Worm (Caenorhabditis elegans): Measurements from ENCODE around the gene C54F6.3.

DNA sequence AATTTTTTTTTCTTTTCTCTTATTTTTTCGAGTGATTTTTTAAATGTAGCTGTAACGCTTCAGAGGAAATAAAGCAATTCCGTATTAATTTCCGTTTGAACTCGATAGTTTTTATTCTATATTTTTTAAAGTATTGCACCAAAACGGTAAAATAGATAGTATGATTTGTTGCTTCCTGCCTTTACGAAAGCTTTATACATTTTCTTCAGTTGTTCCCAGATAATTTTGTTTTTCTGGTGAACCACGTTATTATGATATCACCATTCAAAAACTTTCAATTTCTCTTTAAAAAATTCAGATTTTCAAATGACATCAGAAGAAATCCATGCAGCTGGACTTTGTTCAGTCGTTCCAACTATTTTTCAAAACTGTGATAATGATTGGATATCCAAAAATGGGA, 18.1 kb upstream of the C54F6.3 start, which contains the start of gene srb-18:
- no peak for TF ChIP-seq nhr-237 (tag; optimal IDR thresholded peaks at IDR 0.05)
- no peak for TF ChIP-seq nhr-28 (tag; optimal IDR thresholded peaks at IDR 0.05)
- no peak for TF ChIP-seq lsy-2 (tag; optimal IDR thresholded peaks at IDR 0.05)
- no peak for TF ChIP-seq mab-9 (GFP tag; IDR thresholded peaks at IDR 0.05)
- no peak for TF ChIP-seq zag-1 (tag; optimal IDR thresholded peaks at IDR 0.05)
- TF ChIP-seq nhr-77 (tag; optimal IDR thresholded peaks at IDR 0.05), result no peak
